Worm (Caenorhabditis elegans) whole organism, young adult: ENCODE measurements around the gene C06A1.7.

ENCODE experiments used
- F10E7.11 ChIP-seq: sonication (generic microtip); optimal IDR thresholded peaks from 2 replicates; lab custom pipeline; 2017; ENCODE audit warnings: mild to moderate bottlenecking, missing genetic modification characterization, moderate library complexity, missing compliant biosample characterization
- F37B4.10 ChIP-seq: fragments of 200-800 bp; sonication (Bioruptor generic); IDR thresholded peaks from 2 replicates; pipeline ENCODE4 v1.3.6; 2022; ENCODE audit warnings: missing genetic modification characterization, missing compliant biosample characterization
- K11D2.4 ChIP-seq: fragments of 200-800 bp; sonication (Bioruptor generic); IDR thresholded peaks from 2 replicates; pipeline ENCODE4 v1.3.6; 2022; ENCODE audit warnings: missing genetic modification reagents, missing genetic modification characterization, missing compliant biosample characterization
- T26A5.8 ChIP-seq: sonication (generic microtip); optimal IDR thresholded peaks from 2 replicates; lab custom pipeline; 2016; ENCODE audit warnings: missing genetic modification characterization, missing compliant biosample characterization
- ZK185.1 ChIP-seq: sonication (generic microtip); optimal IDR thresholded peaks from 2 replicates; lab custom pipeline; 2016; ENCODE audit warnings: mild to moderate bottlenecking, missing genetic modification characterization, missing compliant biosample characterization; ENCODE audit not compliant: poor library complexity, severe bottlenecking
- aptf-2 ChIP-seq: fragments of 200-800 bp; sonication (Bioruptor generic); conservative IDR thresholded peaks from 2 replicates; pipeline ENCODE4 v1.3.6; 2022; ENCODE audit warnings: missing genetic modification reagents, missing genetic modification characterization, missing compliant biosample characterization
- atf-7 ChIP-seq: sonication (generic microtip); optimal IDR thresholded peaks from 2 replicates; lab custom pipeline; 2017; ENCODE audit warnings: mild to moderate bottlenecking, missing genetic modification characterization, missing compliant biosample characterization
- attf-6 ChIP-seq: fragments of 200-800 bp; sonication (Bioruptor generic); IDR thresholded peaks from 2 replicates; pipeline ENCODE4 v1.3.6; 2022; ENCODE audit warnings: missing genetic modification reagents, missing genetic modification characterization, missing compliant biosample characterization
- ceh-100 ChIP-seq: fragments of 200-800 bp; sonication (Bioruptor generic); IDR thresholded peaks from 2 replicates; pipeline ENCODE4 v1.3.6; 2022; ENCODE audit warnings: missing genetic modification reagents, missing genetic modification characterization, missing compliant biosample characterization
- ceh-58 ChIP-seq: fragments of 200-800 bp; sonication (Bioruptor generic); IDR thresholded peaks from 2 replicates; pipeline ENCODE4 v1.3.6; 2022; ENCODE audit warnings: missing genetic modification characterization, missing compliant biosample characterization
- ceh-79 ChIP-seq: sonication (generic microtip); optimal IDR thresholded peaks from 2 replicates; lab custom pipeline; 2017; ENCODE audit warnings: mild to moderate bottlenecking, missing genetic modification characterization, missing compliant biosample characterization
- dox-1 ChIP-seq: fragments of 200-800 bp; sonication (Bioruptor generic); IDR thresholded peaks from 2 replicates; pipeline ENCODE4 v1.3.6; 2022; ENCODE audit warnings: missing genetic modification reagents, missing genetic modification characterization, missing compliant biosample characterization
- egrh-3 ChIP-seq: fragments of 200-800 bp; sonication (Bioruptor generic); IDR thresholded peaks from 2 replicates; pipeline ENCODE4 v1.3.6; 2022; ENCODE audit warnings: missing genetic modification reagents, missing genetic modification characterization, missing compliant biosample characterization
- ekl-4 ChIP-seq: fragments of 200-800 bp; sonication (Bioruptor generic); IDR thresholded peaks from 2 replicates; pipeline ENCODE4 v1.3.6; 2022; ENCODE audit warnings: missing genetic modification reagents, missing genetic modification characterization, missing compliant biosample characterization
- hlh-26 ChIP-seq: fragments of 200-800 bp; sonication (Bioruptor generic); conservative IDR thresholded peaks from 2 replicates; pipeline ENCODE4 v1.3.6; 2022; ENCODE audit warnings: missing genetic modification reagents, missing genetic modification characterization, missing compliant biosample characterization
- hmg-1.2 ChIP-seq: fragments of 200-800 bp; sonication (Bioruptor generic); IDR thresholded peaks from 2 replicates; pipeline ENCODE4 v1.3.6; 2022; ENCODE audit warnings: missing genetic modification reagents, missing genetic modification characterization, missing compliant biosample characterization
- hmg-20 ChIP-seq: fragments of 200-800 bp; sonication (Bioruptor generic); IDR thresholded peaks from 2 replicates; pipeline ENCODE4 v1.3.6; 2022; ENCODE audit warnings: missing genetic modification reagents, missing genetic modification characterization, missing compliant biosample characterization
- hrde-1 ChIP-seq: sonication (generic microtip); optimal IDR thresholded peaks from 2 replicates; lab custom pipeline; 2016; ENCODE audit warnings: missing genetic modification characterization, mild to moderate bottlenecking, missing compliant biosample characterization, moderate library complexity, missing genotype, missing genetic modification reagents, borderline replicate concordance
- lin-35 ChIP-seq, 3 experiments: fragments of 150-350 bp in 2 of 3; sonication (generic microtip) in 1 of 3; optimal IDR thresholded peaks; 2 replicates each; lab custom pipeline; 2014 to 2018; ENCODE audit warnings: missing biosample characterization in 3 of 3, missing genetic modification characterization in 3 of 3, missing genetic modification reagents in 3 of 3
- lin-40 ChIP-seq: sonication (generic microtip); optimal IDR thresholded peaks from 2 replicates; lab custom pipeline; 2016; ENCODE audit warnings: missing genetic modification characterization, mild to moderate bottlenecking, missing compliant biosample characterization, missing genotype, missing genetic modification reagents
- lsy-27 ChIP-seq: sonication (generic microtip); optimal IDR thresholded peaks from 2 replicates; lab custom pipeline; 2017; ENCODE audit warnings: missing genetic modification characterization, mild to moderate bottlenecking, missing compliant biosample characterization, antibody characterized with exemption, missing genotype, borderline replicate concordance; ENCODE audit not compliant: insufficient read depth
- mcd-1 ChIP-seq: fragments of 200-800 bp; sonication (Bioruptor generic); IDR thresholded peaks from 2 replicates; pipeline ENCODE4 v1.3.6; 2022; ENCODE audit warnings: missing genetic modification reagents, missing genetic modification characterization, missing compliant biosample characterization
- nhr-80 ChIP-seq: sonication (generic microtip); optimal IDR thresholded peaks from 2 replicates; lab custom pipeline; 2016; ENCODE audit warnings: missing genetic modification characterization, missing compliant biosample characterization
- nhr-90 ChIP-seq: sonication (generic microtip); optimal IDR thresholded peaks from 2 replicates; lab custom pipeline; 2016; ENCODE audit warnings: missing genotype, mild to moderate bottlenecking, missing genetic modification characterization, missing compliant biosample characterization
- rpc-1 ChIP-seq, 2 experiments: fragments of 150-350 bp in 1 of 2; sonication (generic microtip) in 1 of 2; optimal IDR thresholded peaks; 2 replicates each; lab custom pipeline; 2014 to 2018; ENCODE audit warnings: missing biosample characterization in 1 of 2, missing genetic modification characterization in 1 of 2, missing genetic modification reagents in 1 of 2, missing genotype in 1 of 2
- sdz-38 ChIP-seq: sonication (generic microtip); optimal IDR thresholded peaks from 2 replicates; lab custom pipeline; 2016; ENCODE audit warnings: missing genotype, missing genetic modification characterization, missing compliant biosample characterization
- snpc-1.1 ChIP-seq: sonication (generic microtip); optimal IDR thresholded peaks from 2 replicates; lab custom pipeline; 2017; ENCODE audit warnings: missing genetic modification characterization, mild to moderate bottlenecking, missing compliant biosample characterization, antibody characterized with exemption, moderate library complexity, missing genotype, missing genetic modification reagents; ENCODE audit not compliant: insufficient read depth
- tlf-1 ChIP-seq: fragments of 200-800 bp; sonication (Bioruptor generic); optimal IDR thresholded peaks from 2 replicates; lab custom pipeline; 2018; ENCODE audit warnings: mild to moderate bottlenecking, missing genetic modification characterization, missing compliant biosample characterization
- xnd-1 ChIP-seq: sonication (generic microtip); optimal IDR thresholded peaks from 2 replicates; lab custom pipeline; 2016; ENCODE audit warnings: missing genotype, missing genetic modification reagents, missing genetic modification characterization, missing compliant biosample characterization
- ztf-22 ChIP-seq: fragments of 200-800 bp; sonication (Bioruptor generic); optimal IDR thresholded peaks from 2 replicates; lab custom pipeline; 2018; ENCODE audit warnings: mild to moderate bottlenecking, missing genetic modification characterization, moderate library complexity, missing compliant biosample characterization
- ztf-25 ChIP-seq: fragments of 200-800 bp; sonication (Bioruptor generic); IDR thresholded peaks from 2 replicates; pipeline ENCODE4 v1.3.6; 2022; ENCODE audit warnings: missing genetic modification reagents, missing genetic modification characterization, missing compliant biosample characterization
- ztf-6 ChIP-seq: fragments of 200-800 bp; sonication (Bioruptor generic); IDR thresholded peaks from 2 replicates; pipeline ENCODE4 v1.3.6; 2022; ENCODE audit warnings: missing genetic modification reagents, missing genetic modification characterization, missing compliant biosample characterization

Gene C06A1.7

ce11 chrII:10594312-10594711 is 29.6 kb downstream of the C06A1.7 start:
- TF ChIP-seq ceh-100 (no peak), ceh-58 (GFP tag; lab: Robert Waterston, UW) (no peak), ztf-25 (GFP tag; lab: Robert Waterston, UW) (no peak), lin-40 (tag; lab: Kevin White, UChicago) (no peak), F37B4.10 (GFP tag; lab: Robert Waterston, UW) (no peak), lsy-27 (tag; lab: Kevin White, UChicago) (no peak), T26A5.8 (no peak), snpc-1.1 (no peak), attf-6 (GFP tag; lab: Robert Waterston, UW) (no peak), lin-35 (GFP tag; optimal IDR thresholded peaks at IDR 0.05; lab: Kevin White, UChicago) (no peak), tlf-1 (no peak), K11D2.4 (no peak), egrh-3 (GFP tag; lab: Robert Waterston, UW) (no peak), atf-7 (tag; lab: Kevin White, UChicago) (no peak), ztf-6 (GFP tag; lab: Robert Waterston, UW) (no peak)

- TF ChIP-seq mcd-1 (GFP tag; lab: Robert Waterston, UW) (no peak), nhr-80 (tag; lab: Kevin White, UChicago) (peak; percentile 72), hmg-1.2 (no peak; the same call in 1 of the 2 replicates), dox-1 (0 out of 2 replicates have a peak, but pooled peaks have one; percentile 28)
Observed at ce11 chrII:10594758-10595157, 30.1 kb downstream of the C06A1.7 start, which contains the start of gene C14A4.6. Gene C14A4.6, minus strand, starts transcription at chrII:10594776.

- peak; percentile 23 for TF ChIP-seq nhr-80 (tag; lab: Kevin White, UChicago)
- TF ChIP-seq nhr-90, result no peak
- no peak for TF ChIP-seq ztf-22 (GFP tag; lab: Kevin White, UChicago)
- no peak for TF ChIP-seq dox-1
- TF ChIP-seq rpc-1 (optimal IDR thresholded peaks at IDR 0.05; lab: Kevin White, UChicago), result no peak
- no peak for TF ChIP-seq rpc-1 (tag; optimal IDR thresholded peaks at IDR 0.05; lab: Kevin White, UChicago)
Observed at ce11 chrII:10596462-10596861, 31.8 kb downstream of the C06A1.7 start, which contains the start of gene C14A4.7. Gene C14A4.7, minus strand, starts transcription at chrII:10596562.

ce11 chrII:10598039-10598438 is 33.3 kb downstream of the C06A1.7 start, which contains the start of gene C14A4.8:
Gene C14A4.8, minus strand, starts transcription at chrII:10598139.
- TF ChIP-seq ZK185.1 (tag; lab: Kevin White, UChicago) (no peak), hlh-26 (GFP tag; lab: Robert Waterston, UW) (no peak), ekl-4 (GFP tag; lab: Robert Waterston, UW) (no peak), hrde-1 (tag; lab: Kevin White, UChicago) (no peak), ztf-25 (GFP tag; lab: Robert Waterston, UW) (no peak)

ce11 chrII:10598970-10599369 is 34.3 kb downstream of the C06A1.7 start, which contains the start of gene C14A4.9:
Gene C14A4.9, plus strand, starts transcription at chrII:10599337.
- no peak for TF ChIP-seq aptf-2 (GFP tag; lab: Robert Waterston, UW)
- TF ChIP-seq ceh-79, result no peak
- TF ChIP-seq atf-7 (tag; lab: Kevin White, UChicago), result no peak
- no peak for TF ChIP-seq hmg-1.2
- no peak for TF ChIP-seq xnd-1 (tag; lab: Kevin White, UChicago)
- no peak for TF ChIP-seq F10E7.11 (tag; lab: Kevin White, UChicago)
- no peak for TF ChIP-seq hrde-1 (tag; lab: Kevin White, UChicago)
- TF ChIP-seq T26A5.8, result no peak
- TF ChIP-seq hmg-20, result no peak
- TF ChIP-seq sdz-38, result no peak
- TF ChIP-seq attf-6 (GFP tag; lab: Robert Waterston, UW), result no peak
- TF ChIP-seq, all 124 proteins: peak for 0
